Fruit fly (Drosophila melanogaster) whole organism, pupa: ENCODE data around the gene Pvf3.

Experiments
- CG10348 ChIP-seq: fragments of 200-800 bp; sonication (Bioruptor generic); IDR thresholded peaks from 2 replicates; pipeline ENCODE4 v1.3.6; 2022; ENCODE audit warnings: missing biosample characterization, missing genetic modification characterization
- CG12605 ChIP-seq: fragments of 200-800 bp; sonication (Bioruptor generic); IDR thresholded peaks from 2 replicates; pipeline ENCODE4 v1.3.6; 2022; ENCODE audit warnings: missing biosample characterization, missing genetic modification characterization
- CG13204 ChIP-seq: fragments of 200-800 bp; sonication (Bioruptor generic); optimal IDR thresholded peaks from 2 replicates; lab custom pipeline; 2018; ENCODE audit warnings: missing biosample characterization, mild to moderate bottlenecking, missing genetic modification characterization, moderate library complexity
- CG14655 ChIP-seq: fragments of 200-800 bp; sonication (Bioruptor generic); optimal IDR thresholded peaks from 3 replicates; lab custom pipeline; 2017; ENCODE audit warnings: mild to moderate bottlenecking, missing biosample characterization, missing genetic modification reagents, missing genetic modification characterization
- CG15710 ChIP-seq: fragments of 200-800 bp; sonication (Bioruptor generic); optimal IDR thresholded peaks from 2 replicates; lab custom pipeline; 2018; ENCODE audit warnings: missing biosample characterization, mild to moderate bottlenecking, missing genetic modification characterization, moderate library complexity
- CG17806 ChIP-seq: fragments of 200-800 bp; sonication (Bioruptor generic); optimal IDR thresholded peaks from 2 replicates; lab custom pipeline; 2018; ENCODE audit warnings: missing biosample characterization, mild to moderate bottlenecking, missing genetic modification characterization, moderate library complexity
- CG32121 ChIP-seq: fragments of 200-800 bp; sonication (Bioruptor generic); IDR thresholded peaks from 2 replicates; pipeline ENCODE4 v1.3.6; 2022; ENCODE audit warnings: missing biosample characterization, missing genetic modification characterization
- CG34367 ChIP-seq: fragments of 200-800 bp; sonication (Bioruptor generic); optimal IDR thresholded peaks from 2 replicates; lab custom pipeline; 2018; ENCODE audit warnings: missing biosample characterization, mild to moderate bottlenecking, missing genetic modification characterization
- CG4496 ChIP-seq: fragments of 200-800 bp; sonication (Bioruptor generic); IDR thresholded peaks from 3 replicates; pipeline ENCODE4 v1.3.6; 2022; ENCODE audit warnings: missing biosample characterization, missing genetic modification characterization
- CG8159 ChIP-seq: fragments of 200-800 bp; sonication (Bioruptor generic); optimal IDR thresholded peaks from 3 replicates; lab custom pipeline; 2018; ENCODE audit warnings: missing biosample characterization, mild to moderate bottlenecking, missing genetic modification characterization, moderate library complexity
- CG8301 ChIP-seq: fragments of 200-800 bp; sonication (Bioruptor generic); optimal IDR thresholded peaks from 2 replicates; lab custom pipeline; 2018; ENCODE audit warnings: missing biosample characterization, mild to moderate bottlenecking, missing genetic modification characterization
- CG9948 ChIP-seq: fragments of 200-800 bp; sonication (Bioruptor generic); optimal IDR thresholded peaks from 2 replicates; lab custom pipeline; 2018; ENCODE audit warnings: missing biosample characterization, mild to moderate bottlenecking, missing genetic modification characterization, moderate library complexity
- D1 ChIP-seq: fragments of 200-800 bp; sonication (Bioruptor generic); optimal IDR thresholded peaks from 2 replicates; lab custom pipeline; 2018; ENCODE audit warnings: missing biosample characterization, mild to moderate bottlenecking, missing genetic modification characterization, moderate library complexity
- EcR ChIP-seq: fragments of 200-800 bp; sonication (Bioruptor generic); optimal IDR thresholded peaks from 3 replicates; lab custom pipeline; 2019; ENCODE audit warnings: missing biosample characterization, missing genetic modification characterization, mild to moderate bottlenecking, moderate library complexity, missing genetic modification reagents
- Ets98B ChIP-seq: fragments of 200-800 bp; sonication (Bioruptor generic); IDR thresholded peaks from 2 replicates; pipeline ENCODE4 v1.3.6; 2022; ENCODE audit warnings: missing biosample characterization, missing genetic modification characterization
- Pif1A ChIP-seq: fragments of 200-800 bp; sonication (Bioruptor generic); optimal IDR thresholded peaks from 3 replicates; lab custom pipeline; 2016; ENCODE audit warnings: missing biosample characterization, missing genetic modification characterization
- Pif1B ChIP-seq: fragments of 200-800 bp; sonication (Bioruptor generic); optimal IDR thresholded peaks from 3 replicates; lab custom pipeline; 2016; ENCODE audit warnings: missing biosample characterization, missing genetic modification characterization
- Snoo ChIP-seq: fragments of 200-800 bp; sonication (Bioruptor generic); optimal IDR thresholded peaks from 3 replicates; lab custom pipeline; 2017; ENCODE audit warnings: missing biosample characterization, mild to moderate bottlenecking, missing genetic modification characterization, inconsistent platforms
- fd96Ca ChIP-seq: fragments of 200-800 bp; sonication (Bioruptor generic); IDR thresholded peaks from 3 replicates; pipeline ENCODE4 v1.3.6; 2022; ENCODE audit warnings: missing biosample characterization, missing genetic modification characterization
- gl ChIP-seq: fragments of 200-800 bp; sonication (Bioruptor generic); optimal IDR thresholded peaks from 2 replicates; lab custom pipeline; 2018; ENCODE audit warnings: missing biosample characterization, mild to moderate bottlenecking, missing genetic modification characterization
- rn ChIP-seq: fragments of 200-800 bp; sonication (Bioruptor generic); IDR thresholded peaks from 2 replicates; pipeline ENCODE4 v1.3.6; 2022; ENCODE audit warnings: missing biosample characterization, missing genetic modification characterization

The Pvf3 gene

DNA sequence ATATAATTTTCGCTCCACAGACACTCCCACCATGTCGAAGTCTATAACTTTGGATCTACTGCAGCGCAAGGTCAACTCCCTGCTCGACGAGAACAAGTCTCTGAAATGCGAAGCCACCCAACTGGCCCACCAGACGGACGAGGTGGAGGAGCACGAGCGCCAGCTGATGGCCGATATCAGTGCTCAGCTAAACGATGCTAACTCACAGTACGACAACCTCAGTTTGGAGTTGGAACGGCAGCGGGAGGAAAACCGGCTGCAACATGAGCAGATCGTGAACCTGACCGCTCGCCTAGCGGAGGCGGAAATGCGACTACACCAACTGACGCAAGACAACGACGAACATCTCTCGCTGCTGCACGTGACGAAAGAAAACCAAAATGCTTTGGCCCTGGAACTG is 105.8 kb downstream of the Pvf3 start:
- no peak for TF ChIP-seq CG8159 (tag; lab: Kevin White, UChicago)
- no peak for TF ChIP-seq CG32121 (GFP tag; lab: Robert Waterston, UW)
- TF ChIP-seq Snoo, result no peak
- peak; percentile 95 for TF ChIP-seq EcR (GFP tag; lab: Kevin White, UChicago)
- no peak for TF ChIP-seq Pif1A (GFP tag; lab: Kevin White, UChicago)
- TF ChIP-seq CG10348 (GFP tag; lab: Robert Waterston, UW), result no peak
- TF ChIP-seq Ets98B (GFP tag; lab: Robert Waterston, UW), result no peak
- no peak for TF ChIP-seq CG9948 (tag; lab: Kevin White, UChicago)
- TF ChIP-seq CG13204 (GFP tag; lab: Kevin White, UChicago), result peak; percentile 53
- no peak for TF ChIP-seq CG4496 (GFP tag; lab: Robert Waterston, UW)

- TF ChIP-seq CG32121 (GFP tag; lab: Robert Waterston, UW) (no peak), CG12605 (GFP tag; lab: Robert Waterston, UW) (no peak), Pif1A (GFP tag; lab: Kevin White, UChicago) (no peak), EcR (GFP tag; lab: Kevin White, UChicago) (peak; percentile 83), CG9948 (tag; lab: Kevin White, UChicago) (no peak), CG15710 (tag; lab: Kevin White, UChicago) (no peak), CG13204 (GFP tag; lab: Kevin White, UChicago) (peak; percentile 70), Pif1B (no peak), CG4496 (GFP tag; lab: Robert Waterston, UW) (no peak), CG17806 (tag; lab: Kevin White, UChicago) (no peak), CG10348 (GFP tag; lab: Robert Waterston, UW) (no peak), CG34367 (tag; lab: Kevin White, UChicago) (no peak), D1 (tag; lab: Kevin White, UChicago) (no peak), rn (GFP tag; lab: Robert Waterston, UW) (no peak), CG8301 (tag; lab: Kevin White, UChicago) (no peak), Snoo (no peak)
These were observed 106.9 kb downstream of the Pvf3 start for dm6 chr2L:7050492-7051182.

DNA sequence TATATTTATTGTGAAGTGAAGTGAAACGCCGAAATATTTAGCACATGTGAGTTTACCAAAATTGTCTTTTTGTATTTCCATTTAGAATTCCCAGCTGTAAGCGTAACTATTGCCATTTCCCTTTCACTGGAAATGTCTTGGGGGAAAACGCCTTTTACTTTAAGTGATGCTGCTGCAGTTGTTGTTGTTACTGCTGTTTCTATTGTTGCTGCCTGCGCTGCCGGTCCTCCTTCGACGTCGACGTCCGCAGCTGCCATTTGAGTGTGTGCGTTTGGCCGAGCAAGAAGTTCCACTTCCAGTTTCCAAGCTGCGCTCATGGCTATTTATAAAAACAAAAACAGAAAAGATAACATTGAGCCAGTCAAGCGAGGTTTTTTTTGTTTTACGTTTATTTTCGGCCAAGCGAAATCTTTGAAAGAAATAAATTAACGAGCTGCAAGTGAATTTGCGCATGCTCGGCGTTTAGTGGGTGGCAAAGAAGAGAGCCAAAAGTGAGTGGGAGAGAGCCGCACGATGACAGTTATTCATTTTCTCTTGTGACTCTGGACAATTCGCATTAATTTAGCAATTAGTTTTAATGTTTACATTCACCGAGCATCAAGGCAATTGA is 107.7 kb downstream of the Pvf3 start:
- TF ChIP-seq CG34367 (tag; lab: Kevin White, UChicago) (no peak), CG8301 (tag; lab: Kevin White, UChicago) (no peak), CG8159 (tag; lab: Kevin White, UChicago) (no peak), CG14655 (GFP tag; lab: Kevin White, UChicago) (no peak), CG9948 (tag; lab: Kevin White, UChicago) (no peak), D1 (tag; lab: Kevin White, UChicago) (no peak), CG15710 (tag; lab: Kevin White, UChicago) (no peak), CG12605 (GFP tag; lab: Robert Waterston, UW) (peak; percentile 44), CG10348 (GFP tag; lab: Robert Waterston, UW) (no peak), Snoo (no peak), gl (no peak), Pif1B (no peak), rn (GFP tag; lab: Robert Waterston, UW) (no peak), CG32121 (GFP tag; lab: Robert Waterston, UW) (peak; percentile 45; the same call in 1 of the 2 replicates), fd96Ca (GFP tag; lab: Robert Waterston, UW) (0 out of 3 replicates have a peak, but pooled peaks have one; percentile 40), EcR (GFP tag; lab: Kevin White, UChicago) (no peak), CG17806 (tag; lab: Kevin White, UChicago) (no peak), CG13204 (GFP tag; lab: Kevin White, UChicago) (no peak), Ets98B (GFP tag; lab: Robert Waterston, UW) (peak; percentile 39; the same call in 1 of the 2 replicates), CG4496 (GFP tag; lab: Robert Waterston, UW) (peak; percentile 33; the same call in 1 of the 3 replicates), Pif1A (GFP tag; lab: Kevin White, UChicago) (no peak)

DNA sequence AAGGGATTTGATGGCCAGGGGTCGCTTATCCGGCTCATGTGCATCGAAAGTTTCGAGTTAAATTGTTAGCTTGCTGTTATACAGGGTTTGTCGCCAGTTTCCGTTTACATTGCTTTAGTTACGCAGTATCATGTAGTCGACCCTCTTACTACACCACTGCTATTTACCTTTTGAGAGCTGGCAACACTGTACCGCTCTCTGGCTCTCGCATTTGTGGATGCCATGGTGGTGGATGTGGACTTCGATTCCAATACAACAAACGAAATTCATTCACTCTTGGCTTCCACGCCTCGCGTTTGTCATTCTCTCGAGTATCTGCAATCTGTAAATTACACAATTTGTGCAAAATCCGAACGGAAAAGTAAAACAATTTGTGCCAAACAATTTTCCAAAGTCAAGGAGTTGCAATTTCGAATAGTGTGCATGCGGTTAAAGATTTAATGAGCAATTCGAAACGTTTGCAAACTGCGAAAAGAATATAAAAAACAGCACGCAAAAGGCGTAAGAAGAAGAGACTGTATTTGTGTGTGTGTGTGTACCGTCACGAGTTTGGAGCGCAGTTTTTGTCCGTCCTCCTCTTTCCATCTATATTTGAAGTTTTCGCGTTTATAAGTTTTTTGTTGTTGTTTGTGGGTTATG is 108.4 kb downstream of the Pvf3 start:
- TF ChIP-seq rn (GFP tag; lab: Robert Waterston, UW), result no peak
- TF ChIP-seq Pif1B, result peak; percentile 51
- no peak for TF ChIP-seq CG13204 (GFP tag; lab: Kevin White, UChicago)
- TF ChIP-seq gl, result peak; percentile 18
- TF ChIP-seq EcR (GFP tag; lab: Kevin White, UChicago), result peak; percentile 79
- peak; percentile 50; the same call in 1 of the 3 replicates for TF ChIP-seq fd96Ca (GFP tag; lab: Robert Waterston, UW)
- no peak for TF ChIP-seq CG10348 (GFP tag; lab: Robert Waterston, UW)
- peak; percentile 22 for TF ChIP-seq Pif1A (GFP tag; lab: Kevin White, UChicago)
- TF ChIP-seq CG17806 (tag; lab: Kevin White, UChicago), result no peak
- TF ChIP-seq CG15710 (tag; lab: Kevin White, UChicago), result no peak
- TF ChIP-seq CG9948 (tag; lab: Kevin White, UChicago), result no peak
- peak; percentile 72 for TF ChIP-seq CG12605 (GFP tag; lab: Robert Waterston, UW)
- TF ChIP-seq CG32121 (GFP tag; lab: Robert Waterston, UW), result peak; percentile 22; the same call in 1 of the 2 replicates
- no peak for TF ChIP-seq CG34367 (tag; lab: Kevin White, UChicago)
- TF ChIP-seq D1 (tag; lab: Kevin White, UChicago), result peak; percentile 49
- TF ChIP-seq Ets98B (GFP tag; lab: Robert Waterston, UW), result peak; percentile 44; the same call in 1 of the 2 replicates
- no peak for TF ChIP-seq CG14655 (GFP tag; lab: Kevin White, UChicago)
- TF ChIP-seq CG4496 (GFP tag; lab: Robert Waterston, UW), result peak; percentile 46; the same call in 1 of the 3 replicates
- TF ChIP-seq Snoo, result peak; percentile 4
- TF ChIP-seq CG8301 (tag; lab: Kevin White, UChicago), result no peak
- peak; percentile 11 for TF ChIP-seq CG8159 (tag; lab: Kevin White, UChicago)
